Worm (Caenorhabditis elegans) whole organism, L4/young adult: ENCODE data around the gene sprp-4.

Experiments used
- W03F9.2 ChIP-seq: fragments of 150-350 bp; optimal IDR thresholded peaks from 2 replicates; lab custom pipeline; 2014; ENCODE audit warnings: missing biosample characterization, missing genetic modification characterization
- dao-5 ChIP-seq: sonication (generic microtip); optimal IDR thresholded peaks from 2 replicates; lab custom pipeline; 2016; ENCODE audit warnings: missing genotype, missing genetic modification characterization, moderate library complexity, missing compliant biosample characterization
- him-1 ChIP-seq: sonication (generic microtip); optimal IDR thresholded peaks from 2 replicates; lab custom pipeline; 2016; ENCODE audit warnings: missing genotype, missing genetic modification reagents, missing genetic modification characterization, missing compliant biosample characterization

- no peak for TF ChIP-seq W03F9.2 (tag; lab: Kevin White, UChicago)
- TF ChIP-seq him-1 (tag; lab: Kevin White, UChicago) = no peak
- TF ChIP-seq dao-5 = no peak
Measured at ce11 chrX:8882162-8882561, 28.7 kb upstream of the sprp-4 start.
